Fruit fly (Drosophila melanogaster): ENCODE data around the gene Lk6.

- TF ChIP-seq corto (GFP tag; optimal IDR thresholded peaks at IDR 0.05): no peak
- TF ChIP-seq dm (GFP tag; optimal IDR thresholded peaks at IDR 0.05): no peak
Observed at dm6 chr3R:11759185-11759731, 5.0 kb downstream of the Lk6 start.
